Fruit fly (Drosophila melanogaster): ENCODE measurements around the gene RIOK2.

dm6 chr3R:25299507-25299964 is 33.9 kb downstream of the RIOK2 start, which contains the start of gene CG31288:
- no peak for TF ChIP-seq pan (optimal IDR thresholded peaks at IDR 0.05)
- TF ChIP-seq Myc (optimal IDR thresholded peaks at IDR 0.05): no peak
- TF ChIP-seq lola (GFP tag; optimal IDR thresholded peaks at IDR 0.05): no peak
- TF ChIP-seq h (GFP tag; optimal IDR thresholded peaks at IDR 0.05): no peak
- no peak for TF ChIP-seq brk (GFP tag; optimal IDR thresholded peaks at IDR 0.05)
- no peak for TF ChIP-seq Dif (GFP tag; optimal IDR thresholded peaks at IDR 0.05; ENCODE audit: partially characterized antibody)
- no peak for TF ChIP-seq Hr78 (GFP tag; optimal IDR thresholded peaks at IDR 0.05)
- TF ChIP-seq Rel (GFP tag; optimal IDR thresholded peaks at IDR 0.05): no peak
- no peak for TF ChIP-seq Rel (tag; optimal IDR thresholded peaks at IDR 0.05)
- TF ChIP-seq fru (GFP tag; optimal IDR thresholded peaks at IDR 0.05): no peak
- TF ChIP-seq Abd-B (GFP tag; optimal IDR thresholded peaks at IDR 0.05): no peak
- no peak for TF ChIP-seq psq (GFP tag; optimal IDR thresholded peaks at IDR 0.05)
- no peak for TF ChIP-seq OdsH (GFP tag; optimal IDR thresholded peaks at IDR 0.05)
- TF ChIP-seq HLH106 (tag; optimal IDR thresholded peaks at IDR 0.05): no peak
